Worm (Caenorhabditis elegans) whole organism, L2 larva: ENCODE data around the gene nhr-205.

Experiments used
- ZK546.5 ChIP-seq: sonication (generic microtip); optimal IDR thresholded peaks from 2 replicates; lab custom pipeline; 2017; ENCODE audit warnings: missing biosample characterization, missing genetic modification characterization
- ceh-82 ChIP-seq: fragments of 150-350 bp; optimal IDR thresholded peaks from 2 replicates; lab custom pipeline; 2014; ENCODE audit warnings: missing biosample characterization, missing genetic modification characterization
- elt-3 ChIP-seq: sonication (generic microtip); optimal IDR thresholded peaks from 2 replicates; lab custom pipeline; 2017; ENCODE audit warnings: missing biosample characterization, missing genetic modification characterization
- lin-13 ChIP-seq: fragments of 150-350 bp; optimal IDR thresholded peaks from 2 replicates; lab custom pipeline; 2014; ENCODE audit warnings: missing biosample characterization, missing genetic modification reagents, missing genetic modification characterization
- lin-39 ChIP-seq: fragments of 150-350 bp; optimal IDR thresholded peaks from 2 replicates; lab custom pipeline; 2014; ENCODE audit warnings: missing biosample characterization, missing genetic modification reagents, missing genetic modification characterization
- nhr-10 ChIP-seq: sonication (generic microtip); optimal IDR thresholded peaks from 2 replicates; lab custom pipeline; 2017; ENCODE audit warnings: missing biosample characterization, missing genetic modification characterization
- nhr-23 ChIP-seq: fragments of 150-350 bp; optimal IDR thresholded peaks from 2 replicates; lab custom pipeline; 2014; ENCODE audit warnings: missing biosample characterization, missing genetic modification reagents, missing genetic modification characterization
- sma-9 ChIP-seq, 2 experiments: fragments of 150-350 bp in 1 of 2; sonication (generic microtip) in 1 of 2; optimal IDR thresholded peaks; 2 replicates each; lab custom pipeline; 2014 to 2016; ENCODE audit warnings: missing genetic modification characterization in 2 of 2, mild to moderate bottlenecking in 1 of 2, missing biosample characterization in 1 of 2, missing compliant biosample characterization in 1 of 2, missing genetic modification reagents in 1 of 2, moderate library complexity in 1 of 2
- snpc-4 ChIP-seq: fragments of 150-350 bp; optimal IDR thresholded peaks from 2 replicates; lab custom pipeline; 2014; ENCODE audit warnings: missing biosample characterization, missing genetic modification characterization
- unc-62 ChIP-seq: fragments of 150-350 bp; optimal IDR thresholded peaks from 2 replicates; lab custom pipeline; 2014; ENCODE audit warnings: missing biosample characterization, missing genetic modification reagents, missing genetic modification characterization
- ztf-11 ChIP-seq: sonication (generic microtip); optimal IDR thresholded peaks from 2 replicates; lab custom pipeline; 2017; ENCODE audit warnings: missing biosample characterization, missing genetic modification characterization
- ztf-4 ChIP-seq: fragments of 150-350 bp; optimal IDR thresholded peaks from 2 replicates; lab custom pipeline; 2014; ENCODE audit warnings: missing biosample characterization, missing genetic modification characterization

DNA sequence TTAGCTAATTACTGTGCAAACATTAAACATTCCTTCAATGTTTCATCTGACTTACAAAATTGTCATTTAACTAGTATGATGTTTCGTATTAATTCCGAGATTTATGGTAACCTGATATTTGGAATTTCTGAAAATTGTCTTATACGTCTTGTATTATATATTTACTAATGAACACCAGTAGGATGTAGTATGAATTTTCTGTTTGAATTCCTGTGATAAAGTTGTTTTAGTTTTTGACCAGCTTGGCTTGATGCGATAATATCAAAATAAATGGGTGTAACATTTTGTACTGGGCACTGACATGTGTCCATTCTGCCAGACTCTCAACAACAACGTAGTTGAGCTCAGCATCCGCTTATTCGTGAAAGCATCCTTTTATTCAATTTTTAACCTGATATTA is 3.3 kb upstream of the nhr-205 start, which contains the start of gene R04B5.6:
- TF ChIP-seq unc-62 (GFP tag; lab: Kevin White, UChicago) (no peak), elt-3 (tag; lab: Kevin White, UChicago) (no peak), lin-13 (GFP tag; lab: Kevin White, UChicago) (no peak), ZK546.5 (tag; lab: Kevin White, UChicago) (no peak), ztf-11 (tag; lab: Kevin White, UChicago) (no peak), nhr-10 (tag; lab: Kevin White, UChicago) (no peak), ztf-4 (tag; lab: Kevin White, UChicago) (no peak), lin-39 (tag; lab: Kevin White, UChicago) (no peak), sma-9 (GFP tag; optimal IDR thresholded peaks at IDR 0.05; lab: Kevin White, UChicago) (no peak), sma-9 (tag; optimal IDR thresholded peaks at IDR 0.05; lab: Kevin White, UChicago) (no peak), nhr-23 (tag; lab: Kevin White, UChicago) (no peak), ceh-82 (no peak), snpc-4 (no peak)
